Fruit fly (Drosophila melanogaster): ENCODE data around the gene Octbeta1R.
A peak's percentile ranks its signal among the peaks of the same experiment; 100 is the strongest.

The Octbeta1R gene

dm6 chr3R:22562502-22562901 is 65.5 kb downstream of the Octbeta1R start, which contains the start of gene sit:
Gene sit, minus strand, starts transcription at chr3R:22562572.
- TF ChIP-seq CG15269 (tag; optimal IDR thresholded peaks at IDR 0.05) (peak; percentile 7), CG13624 (GFP tag; optimal IDR thresholded peaks at IDR 0.05) (no peak), chinmo (GFP tag; IDR thresholded peaks at IDR 0.05; ENCODE audit: partially characterized antibody) (0 out of 4 replicates have a peak, but pooled peaks have one; percentile 58), Deaf1 (tag; optimal IDR thresholded peaks at IDR 0.05) (peak; percentile 22), CG13894 (tag; optimal IDR thresholded peaks at IDR 0.05) (peak; percentile 98)

- TF ChIP-seq kay (GFP tag; optimal IDR thresholded peaks at IDR 0.05) (no peak), Bgb (GFP tag; IDR thresholded peaks at IDR 0.05; ENCODE audit: partially characterized antibody) (no peak), CG3726 (GFP tag; IDR thresholded peaks at IDR 0.05) (no peak), vfl (GFP tag; optimal IDR thresholded peaks at IDR 0.05) (no peak), CG15479 (GFP tag; optimal IDR thresholded peaks at IDR 0.05) (no peak), ind (GFP tag; optimal IDR thresholded peaks at IDR 0.05) (no peak), chinmo (GFP tag; IDR thresholded peaks at IDR 0.05; ENCODE audit: partially characterized antibody) (peak; percentile 90), CG16815 (GFP tag; optimal IDR thresholded peaks at IDR 0.05) (no peak), YL-1 (GFP tag; optimal IDR thresholded peaks at IDR 0.05) (no peak), Eip74EF (GFP tag; optimal IDR thresholded peaks at IDR 0.05) (peak in 1 of 2 experiments; percentile 90)
These were observed 67.1 kb downstream of the Octbeta1R start for dm6 chr3R:22564076-22564475.

- TF ChIP-seq Dip2 (GFP tag; IDR thresholded peaks at IDR 0.05) (peak; percentile 84), sob (GFP tag; IDR thresholded peaks at IDR 0.05) (no peak), CTCF (GFP tag; optimal IDR thresholded peaks at IDR 0.05) (peak; percentile 90), sens (GFP tag) (peak; percentile 38)
These were observed 67.7 kb downstream of the Octbeta1R start for dm6 chr3R:22564707-22565106.

dm6 chr3R:22565732-22566131 is 68.7 kb downstream of the Octbeta1R start:
- TF ChIP-seq CG11093 (GFP tag; IDR thresholded peaks at IDR 0.05) (no peak), chinmo (GFP tag; IDR thresholded peaks at IDR 0.05; ENCODE audit: partially characterized antibody) (peak; percentile 63; the same call in 2 of the 4 replicates), CG13894 (tag; optimal IDR thresholded peaks at IDR 0.05) (peak; percentile 99), Bgb (GFP tag; IDR thresholded peaks at IDR 0.05; ENCODE audit: partially characterized antibody) (no peak), Eip74EF (GFP tag; optimal IDR thresholded peaks at IDR 0.05) (peak in 1 of 2 experiments; percentile 86), sd (tag; optimal IDR thresholded peaks at IDR 0.05) (peak; percentile 28), hb (GFP tag; IDR thresholded peaks at IDR 0.05; ENCODE audit: partially characterized antibody) (no peak), CG17328 (GFP tag; IDR thresholded peaks at IDR 0.05) (no peak), Atf6 (GFP tag; IDR thresholded peaks at IDR 0.05) (no peak), esg (GFP tag; conservative IDR thresholded peaks at IDR 0.05) (no peak), CG12769 (tag; optimal IDR thresholded peaks at IDR 0.05) (peak; percentile 1)

- TF ChIP-seq CG12769 (tag; optimal IDR thresholded peaks at IDR 0.05) = peak; percentile 77
- no peak for TF ChIP-seq gcm (GFP tag; optimal IDR thresholded peaks at IDR 0.05)
- TF ChIP-seq CG4730 (GFP tag; IDR thresholded peaks at IDR 0.05) = no peak
- no peak for TF ChIP-seq Ada2b (GFP tag; IDR thresholded peaks at IDR 0.05)
- TF ChIP-seq CG15269 (tag; optimal IDR thresholded peaks at IDR 0.05) = no peak
- TF ChIP-seq CG12236 (GFP tag; optimal IDR thresholded peaks at IDR 0.05) = no peak
- TF ChIP-seq nau (GFP tag; optimal IDR thresholded peaks at IDR 0.05) = no peak
- TF ChIP-seq CG18011 (GFP tag; optimal IDR thresholded peaks at IDR 0.05) = no peak
- peak; percentile 60 for TF ChIP-seq CG13894 (tag; optimal IDR thresholded peaks at IDR 0.05)
- no peak for TF ChIP-seq CG4854 (GFP tag; optimal IDR thresholded peaks at IDR 0.05)
- TF ChIP-seq CG14667 (GFP tag; IDR thresholded peaks at IDR 0.05) = no peak
- TF ChIP-seq NFAT (GFP tag; IDR thresholded peaks at IDR 0.05) = no peak
- TF ChIP-seq Awh (GFP tag; IDR thresholded peaks at IDR 0.05) = no peak
- no peak for TF ChIP-seq CG4424 (GFP tag; optimal IDR thresholded peaks at IDR 0.05)
- no peak for TF ChIP-seq CG15696 (tag; optimal IDR thresholded peaks at IDR 0.05)
- TF ChIP-seq Med (GFP tag) = peak; percentile 24
- peak; percentile 78 for TF ChIP-seq sd (tag; optimal IDR thresholded peaks at IDR 0.05)
- no peak for TF ChIP-seq lov (optimal IDR thresholded peaks at IDR 0.05)
- TF ChIP-seq lov (GFP tag; IDR thresholded peaks at IDR 0.05) = no peak
- no peak for TF ChIP-seq CG6272 (GFP tag; IDR thresholded peaks at IDR 0.05)
These were observed 71.5 kb downstream of the Octbeta1R start for dm6 chr3R:22568508-22568907.
